Fruit fly (Drosophila melanogaster) whole organism, embryonic: ENCODE data around the gene U2af50.

Experiments used
- Antp ChIP-seq: fragments of 200-800 bp; sonication (Bioruptor generic); optimal IDR thresholded peaks from 3 replicates; lab custom pipeline; 2016; ENCODE audit warnings: missing biosample characterization, missing genetic modification characterization
- CG10209 ChIP-seq: fragments of 200-800 bp; sonication (Bioruptor generic); optimal IDR thresholded peaks from 3 replicates; lab custom pipeline; 2017; ENCODE audit warnings: missing biosample characterization, mild to moderate bottlenecking, missing genetic modification characterization, missing genetic modification reagents
- CG11456 ChIP-seq: fragments of 200-800 bp; sonication (Bioruptor generic); IDR thresholded peaks from 3 replicates; pipeline ENCODE4 v1.3.6; 2022; ENCODE audit warnings: missing biosample characterization, missing genetic modification characterization
- CG11504 ChIP-seq: fragments of 200-800 bp; sonication (Bioruptor generic); optimal IDR thresholded peaks from 3 replicates; lab custom pipeline; 2019; ENCODE audit warnings: missing biosample characterization, mild to moderate bottlenecking, missing genetic modification characterization, moderate library complexity
- CG11695 ChIP-seq: fragments of 200-800 bp; sonication (Bioruptor generic); IDR thresholded peaks from 3 replicates; pipeline ENCODE4 v1.3.6; 2022; ENCODE audit warnings: missing biosample characterization, missing genetic modification characterization
- CG12942 ChIP-seq: fragments of 200-800 bp; sonication (Bioruptor generic); optimal IDR thresholded peaks from 3 replicates; lab custom pipeline; 2016; ENCODE audit warnings: missing biosample characterization, missing genetic modification characterization
- CG13894 ChIP-seq: fragments of 200-800 bp; sonication (Bioruptor generic); optimal IDR thresholded peaks from 3 replicates; lab custom pipeline; 2018; ENCODE audit warnings: missing biosample characterization, mild to moderate bottlenecking, missing genetic modification characterization, moderate library complexity
- CG15073 ChIP-seq: fragments of 200-800 bp; sonication (Bioruptor generic); optimal IDR thresholded peaks from 2 replicates; lab custom pipeline; 2016; ENCODE audit warnings: missing biosample characterization, missing genetic modification characterization
- CG1647 ChIP-seq: fragments of 200-800 bp; sonication (Bioruptor generic); optimal IDR thresholded peaks from 3 replicates; lab custom pipeline; 2016; ENCODE audit warnings: missing biosample characterization, missing genetic modification characterization
- CG2129 ChIP-seq: fragments of 200-800 bp; sonication (Bioruptor generic); IDR thresholded peaks from 2 replicates; pipeline ENCODE4 v1.3.6; 2022; ENCODE audit warnings: missing biosample characterization, missing genetic modification characterization; ENCODE audit not compliant: partially characterized antibody
- CG31388 ChIP-seq: fragments of 200-800 bp; sonication (Bioruptor generic); optimal IDR thresholded peaks from 2 replicates; lab custom pipeline; 2016; ENCODE audit warnings: missing biosample characterization, missing genetic modification characterization
- CG3163 ChIP-seq: fragments of 200-800 bp; sonication (Bioruptor generic); optimal IDR thresholded peaks from 3 replicates; lab custom pipeline; 2016; ENCODE audit warnings: missing biosample characterization, missing genetic modification characterization
- CG32532 ChIP-seq: fragments of 200-800 bp; sonication (Bioruptor generic); IDR thresholded peaks from 2 replicates; pipeline ENCODE4 v1.3.6; 2022; ENCODE audit warnings: missing biosample characterization, missing genetic modification characterization
- CG3838 ChIP-seq: fragments of 200-800 bp; sonication (Bioruptor generic); optimal IDR thresholded peaks from 3 replicates; lab custom pipeline; 2016; ENCODE audit warnings: missing biosample characterization, missing genetic modification characterization
- CG3847 ChIP-seq: fragments of 200-800 bp; sonication (Bioruptor generic); IDR thresholded peaks from 2 replicates; pipeline ENCODE4 v1.3.6; 2022; ENCODE audit warnings: missing biosample characterization, missing genetic modification characterization
- CG4360 ChIP-seq: fragments of 200-800 bp; sonication (Bioruptor generic); IDR thresholded peaks from 2 replicates; pipeline ENCODE4 v1.3.6; 2022; ENCODE audit warnings: missing biosample characterization, missing genetic modification characterization
- CG5180 ChIP-seq: fragments of 200-800 bp; sonication (Bioruptor generic); optimal IDR thresholded peaks from 3 replicates; lab custom pipeline; 2017; ENCODE audit warnings: missing biosample characterization, missing genetic modification characterization, mild to moderate bottlenecking, moderate library complexity, missing genetic modification reagents
- CG6813 ChIP-seq: fragments of 200-800 bp; sonication (Bioruptor generic); optimal IDR thresholded peaks from 2 replicates; lab custom pipeline; 2017; ENCODE audit warnings: missing biosample characterization, missing genetic modification characterization, mild to moderate bottlenecking, moderate library complexity, missing genetic modification reagents
- CG7271 ChIP-seq: fragments of 200-800 bp; sonication (Bioruptor generic); optimal IDR thresholded peaks from 2 replicates; lab custom pipeline; 2018; ENCODE audit warnings: missing biosample characterization, mild to moderate bottlenecking, missing genetic modification characterization, moderate library complexity
- CG7786 ChIP-seq: fragments of 200-800 bp; sonication (Bioruptor generic); optimal IDR thresholded peaks from 2 replicates; lab custom pipeline; 2016; ENCODE audit warnings: missing biosample characterization, missing genetic modification characterization
- CG7928 ChIP-seq: fragments of 200-800 bp; sonication (Bioruptor generic); optimal IDR thresholded peaks from 2 replicates; lab custom pipeline; 2017; ENCODE audit warnings: missing biosample characterization, mild to moderate bottlenecking, missing genetic modification characterization
- CG8290 ChIP-seq, 3 experiments: fragments of 200-800 bp; sonication (Bioruptor generic); optimal IDR thresholded peaks; 2 replicates each; lab custom pipeline; 2016 to 2019; ENCODE audit warnings: missing biosample characterization in 3 of 3, missing genetic modification characterization in 3 of 3, mild to moderate bottlenecking in 2 of 3, moderate library complexity in 1 of 3
- CG8924 ChIP-seq: fragments of 200-800 bp; optimal IDR thresholded peaks from 3 replicates; lab custom pipeline; 2019; ENCODE audit warnings: missing biosample characterization, mild to moderate bottlenecking, missing genetic modification characterization, moderate library complexity
- CG9215 ChIP-seq: fragments of 200-800 bp; sonication (Bioruptor generic); IDR thresholded peaks from 2 replicates; pipeline ENCODE4 v1.3.6; 2022; ENCODE audit warnings: missing biosample characterization, missing genetic modification characterization
- CG9609 ChIP-seq: fragments of 200-800 bp; sonication (Bioruptor generic); optimal IDR thresholded peaks from 3 replicates; lab custom pipeline; 2016; ENCODE audit warnings: missing biosample characterization, missing genetic modification characterization
- Elba2 ChIP-seq: fragments of 200-800 bp; sonication (Bioruptor generic); optimal IDR thresholded peaks from 3 replicates; lab custom pipeline; 2016; ENCODE audit warnings: missing biosample characterization, missing genetic modification characterization
- Fer3 ChIP-seq: fragments of 200-800 bp; sonication (Bioruptor generic); optimal IDR thresholded peaks from 2 replicates; lab custom pipeline; 2018; ENCODE audit warnings: missing biosample characterization, mild to moderate bottlenecking, missing genetic modification characterization, moderate library complexity
- H2.0 ChIP-seq: fragments of 200-800 bp; sonication (Bioruptor generic); IDR thresholded peaks from 2 replicates; pipeline ENCODE4 v1.3.6; 2022; ENCODE audit warnings: missing biosample characterization, missing genetic modification characterization
- Hey ChIP-seq: fragments of 200-800 bp; sonication (Bioruptor generic); optimal IDR thresholded peaks from 3 replicates; lab custom pipeline; 2018; ENCODE audit warnings: missing biosample characterization, mild to moderate bottlenecking, missing genetic modification characterization
- Hr3 ChIP-seq: fragments of 200-800 bp; sonication (Bioruptor generic); optimal IDR thresholded peaks from 3 replicates; lab custom pipeline; 2016; ENCODE audit warnings: missing biosample characterization, missing genetic modification characterization
- Mrtf ChIP-seq: fragments of 200-800 bp; sonication (Bioruptor generic); IDR thresholded peaks from 3 replicates; pipeline ENCODE4 v1.3.6; 2022; ENCODE audit warnings: missing biosample characterization, missing genetic modification characterization
- Myb ChIP-seq: fragments of 200-800 bp; sonication (Bioruptor generic); optimal IDR thresholded peaks from 2 replicates; lab custom pipeline; 2016; ENCODE audit warnings: missing biosample characterization, missing genetic modification characterization
- NfI ChIP-seq: fragments of 200-800 bp; sonication (Bioruptor generic); optimal IDR thresholded peaks from 3 replicates; lab custom pipeline; 2018; ENCODE audit warnings: missing biosample characterization, mild to moderate bottlenecking, missing genetic modification characterization, moderate library complexity
- Rx ChIP-seq: fragments of 200-800 bp; sonication (Bioruptor generic); IDR thresholded peaks from 2 replicates; pipeline ENCODE4 v1.3.6; 2022; ENCODE audit warnings: missing biosample characterization, missing genetic modification characterization
- Sry-δ ChIP-seq: fragments of 200-800 bp; sonication (Bioruptor generic); optimal IDR thresholded peaks from 2 replicates; lab custom pipeline; 2016; ENCODE audit warnings: missing biosample characterization, missing genetic modification characterization
- Stat92E ChIP-seq, 3 experiments: fragments of >200 bp in 2 of 3; fragments of 200-800 bp in 1 of 3; sonication (Bioruptor generic) in 1 of 3; optimal IDR thresholded peaks; 2 replicates each; lab custom pipeline; 2017 to 2019; ENCODE audit warnings: missing biosample characterization in 3 of 3, missing genetic modification characterization in 3 of 3, mild to moderate bottlenecking in 1 of 3, moderate library complexity in 1 of 3
- ci ChIP-seq: fragments of 200-800 bp; sonication (Bioruptor generic); IDR thresholded peaks from 3 replicates; pipeline ENCODE4 v1.3.6; 2022; ENCODE audit warnings: missing biosample characterization, missing genetic modification characterization
- corto ChIP-seq: fragments of 200-800 bp; sonication (Bioruptor generic); optimal IDR thresholded peaks from 2 replicates; lab custom pipeline; 2016; ENCODE audit warnings: missing biosample characterization, mild to moderate bottlenecking, missing genetic modification characterization, moderate library complexity
- da ChIP-seq: fragments of 200-800 bp; sonication (Bioruptor generic); optimal IDR thresholded peaks from 2 replicates; lab custom pipeline; 2016; ENCODE audit warnings: missing biosample characterization, missing genetic modification characterization
- dmrt11E ChIP-seq: fragments of 200-800 bp; sonication (Bioruptor generic); optimal IDR thresholded peaks from 3 replicates; lab custom pipeline; 2018; ENCODE audit warnings: missing biosample characterization, mild to moderate bottlenecking, missing genetic modification characterization, moderate library complexity
- gcm ChIP-seq: fragments of 200-800 bp; sonication (Bioruptor generic); optimal IDR thresholded peaks from 2 replicates; lab custom pipeline; 2019; ENCODE audit warnings: missing biosample characterization, mild to moderate bottlenecking, missing genetic modification characterization, moderate library complexity
- klu ChIP-seq: fragments of 200-800 bp; sonication (Bioruptor generic); IDR thresholded peaks from 2 replicates; pipeline ENCODE4 v1.3.6; 2022; ENCODE audit warnings: missing biosample characterization, missing genetic modification characterization
- lilli ChIP-seq: fragments of 200-800 bp; sonication (Bioruptor generic); optimal IDR thresholded peaks from 3 replicates; lab custom pipeline; 2016; ENCODE audit warnings: missing biosample characterization, missing genetic modification characterization
- p53 ChIP-seq: fragments of 200-800 bp; sonication (Bioruptor generic); optimal IDR thresholded peaks from 2 replicates; lab custom pipeline; 2016; ENCODE audit warnings: missing biosample characterization, missing genetic modification characterization
- stwl ChIP-seq: fragments of 200-800 bp; sonication (Bioruptor generic); optimal IDR thresholded peaks from 3 replicates; lab custom pipeline; 2018; ENCODE audit warnings: missing biosample characterization, mild to moderate bottlenecking, missing genetic modification characterization, moderate library complexity
- tna ChIP-seq: fragments of 200-800 bp; sonication (Bioruptor generic); IDR thresholded peaks from 2 replicates; pipeline ENCODE4 v1.3.6; 2022; ENCODE audit warnings: missing biosample characterization, missing genetic modification characterization; ENCODE audit not compliant: partially characterized antibody
- usp ChIP-seq: fragments of >200 bp; optimal IDR thresholded peaks from 2 replicates; lab custom pipeline; 2017; ENCODE audit warnings: missing biosample characterization, missing genetic modification characterization
- zfh1 ChIP-seq: fragments of 200-800 bp; sonication (Bioruptor generic); IDR thresholded peaks from 3 replicates; pipeline ENCODE4 v1.3.6; 2022; ENCODE audit warnings: missing biosample characterization, missing genetic modification characterization

U2af50 gene

dm6 chrX:16384843-16385726, 26.2 kb upstream of the U2af50 start, which contains the start of the genes CG9992 and CG4239 (continued):
- peak; percentile 57 for TF ChIP-seq CG7271
- TF ChIP-seq Hr3: peak; percentile 43
- peak; percentile 58 for TF ChIP-seq lilli (GFP tag; lab: Kevin White, UChicago)
- no peak for TF ChIP-seq CG5180 (GFP tag; lab: Kevin White, UChicago)
- peak; percentile 75 for TF ChIP-seq CG3847 (GFP tag; lab: Robert Waterston, UW)
- TF ChIP-seq dmrt11E (tag; lab: Kevin White, UChicago): peak; percentile 61
- TF ChIP-seq zfh1: peak; percentile 44; the same call in 1 of the 3 replicates
- TF ChIP-seq corto: no peak
- TF ChIP-seq CG15073 (GFP tag; lab: Kevin White, UChicago): no peak
- no peak for TF ChIP-seq H2.0
- peak; percentile 6 for TF ChIP-seq CG6813 (GFP tag; lab: Kevin White, UChicago)
- no peak for TF ChIP-seq CG1647 (GFP tag; lab: Kevin White, UChicago)
- TF ChIP-seq CG31388 (GFP tag; lab: Kevin White, UChicago): no peak
- TF ChIP-seq CG11695: no peak
- TF ChIP-seq gcm (GFP tag; lab: Kevin White, UChicago): no peak
- peak; percentile 74 for TF ChIP-seq CG8290 (GFP tag; optimal IDR thresholded peaks at IDR 0.05; lab: Kevin White, UChicago)
- peak; percentile 18 to 61 for TF ChIP-seq CG8290 (tag; optimal IDR thresholded peaks at IDR 0.05; lab: Kevin White, UChicago)
- TF ChIP-seq CG11504: peak; percentile 75
- TF ChIP-seq Mrtf: peak; percentile 39; the same call in 1 of the 3 replicates
- TF ChIP-seq CG3163 (GFP tag; lab: Kevin White, UChicago): no peak
- TF ChIP-seq CG3838: no peak
- TF ChIP-seq Elba2 (GFP tag; lab: Kevin White, UChicago): no peak
- TF ChIP-seq Antp (GFP tag; lab: Kevin White, UChicago): peak; percentile 36
- TF ChIP-seq NfI: peak; percentile 56
- TF ChIP-seq CG10209 (GFP tag; lab: Kevin White, UChicago): peak; percentile 32
- TF ChIP-seq CG12942 (GFP tag; lab: Kevin White, UChicago): peak; percentile 49
- TF ChIP-seq CG13894 (tag; lab: Kevin White, UChicago): peak; percentile 49
- TF ChIP-seq Sry-δ (GFP tag; lab: Kevin White, UChicago): peak; percentile 69
- no peak for TF ChIP-seq Stat92E (GFP tag; optimal IDR thresholded peaks at IDR 0.05; lab: Kevin White, UChicago)
- TF ChIP-seq Rx (GFP tag; lab: Robert Waterston, UW): no peak
- TF ChIP-seq p53: no peak
- TF ChIP-seq Myb (GFP tag; lab: Kevin White, UChicago): peak; percentile 24
- peak; percentile 76 for TF ChIP-seq CG9215 (GFP tag; lab: Robert Waterston, UW)
- peak; percentile 65 for TF ChIP-seq CG8924
- peak; percentile 53 for TF ChIP-seq Fer3
- no peak for TF ChIP-seq CG4360
- no peak for TF ChIP-seq Hey
- peak; percentile 81 for TF ChIP-seq CG32532 (GFP tag; lab: Robert Waterston, UW)
- TF ChIP-seq CG9609: peak; percentile 48
- TF ChIP-seq CG2129: no peak
- TF ChIP-seq klu (GFP tag; lab: Robert Waterston, UW): no peak
- no peak for TF ChIP-seq da (GFP tag; lab: Kevin White, UChicago)
- TF ChIP-seq CG7786 (GFP tag; lab: Kevin White, UChicago): peak; percentile 40
- TF ChIP-seq stwl: peak; percentile 92
- TF ChIP-seq usp (GFP tag; lab: Kevin White, UChicago): no peak
- TF ChIP-seq tna (GFP tag; lab: Robert Waterston, UW): no peak
- TF ChIP-seq ci: peak; percentile 47; the same call in 1 of the 3 replicates
- TF ChIP-seq CG11456 (GFP tag; lab: Robert Waterston, UW): peak; percentile 70; the same call in 1 of the 3 replicates
- no peak for TF ChIP-seq CG7928 (GFP tag; lab: Kevin White, UChicago)
